Worm (Caenorhabditis elegans) whole organism, L3 larva: Measurements from ENCODE around the gene F07F6.7.

ENCODE experiments used
- ceh-82 ChIP-seq: fragments of 150-350 bp; optimal IDR thresholded peaks from 2 replicates; lab custom pipeline; 2014; ENCODE audit warnings: missing biosample characterization, missing genetic modification characterization
- egl-5 ChIP-seq: fragments of 150-350 bp; optimal IDR thresholded peaks from 2 replicates; lab custom pipeline; 2017; ENCODE audit warnings: missing biosample characterization, missing genetic modification reagents, missing genetic modification characterization, inconsistent platforms
- fos-1 ChIP-seq: fragments of 150-350 bp; optimal IDR thresholded peaks from 2 replicates; lab custom pipeline; 2014; ENCODE audit warnings: missing biosample characterization, missing genetic modification characterization
- hmg-11 ChIP-seq: sonication (generic microtip); optimal IDR thresholded peaks from 2 replicates; lab custom pipeline; 2016; ENCODE audit warnings: missing genetic modification characterization, missing compliant biosample characterization
- lsy-12 ChIP-seq: sonication (generic microtip); optimal IDR thresholded peaks from 2 replicates; lab custom pipeline; 2016; ENCODE audit warnings: mild to moderate bottlenecking, missing genetic modification characterization, missing compliant biosample characterization
- nhr-11 ChIP-seq: fragments of 150-350 bp; optimal IDR thresholded peaks from 2 replicates; lab custom pipeline; 2014; ENCODE audit warnings: missing biosample characterization, missing genetic modification characterization
- nhr-237 ChIP-seq: fragments of 150-350 bp; optimal IDR thresholded peaks from 2 replicates; lab custom pipeline; 2014; ENCODE audit warnings: missing biosample characterization, missing genetic modification characterization
- nhr-76 ChIP-seq: fragments of 150-350 bp; sonication (generic microtip); optimal IDR thresholded peaks from 5 replicates; lab custom pipeline; 2014; ENCODE audit warnings: missing biosample characterization, missing genetic modification characterization
- pha-4 ChIP-seq: fragments of 150-350 bp; optimal IDR thresholded peaks from 2 replicates; lab custom pipeline; 2014; ENCODE audit warnings: missing biosample characterization, missing genetic modification reagents, missing genetic modification characterization
- tbx-2 ChIP-seq: sonication (generic microtip); optimal IDR thresholded peaks from 2 replicates; lab custom pipeline; 2016; ENCODE audit warnings: mild to moderate bottlenecking, missing genetic modification characterization, missing compliant biosample characterization
- unc-39 ChIP-seq: sonication (generic microtip); optimal IDR thresholded peaks from 4 replicates; lab custom pipeline; 2017; ENCODE audit warnings: missing biosample characterization, missing genetic modification characterization
- unc-62 ChIP-seq: fragments of 150-350 bp; sonication (generic microtip); optimal IDR thresholded peaks from 4 replicates; lab custom pipeline; 2014; ENCODE audit warnings: missing biosample characterization, missing genetic modification reagents, missing genetic modification characterization
- zag-1 ChIP-seq: fragments of 150-350 bp; optimal IDR thresholded peaks from 2 replicates; lab custom pipeline; 2014; ENCODE audit warnings: missing biosample characterization, missing genetic modification characterization
- ztf-4 ChIP-seq: fragments of 150-350 bp; optimal IDR thresholded peaks from 2 replicates; lab custom pipeline; 2014; ENCODE audit warnings: missing biosample characterization, missing genetic modification characterization

DNA sequence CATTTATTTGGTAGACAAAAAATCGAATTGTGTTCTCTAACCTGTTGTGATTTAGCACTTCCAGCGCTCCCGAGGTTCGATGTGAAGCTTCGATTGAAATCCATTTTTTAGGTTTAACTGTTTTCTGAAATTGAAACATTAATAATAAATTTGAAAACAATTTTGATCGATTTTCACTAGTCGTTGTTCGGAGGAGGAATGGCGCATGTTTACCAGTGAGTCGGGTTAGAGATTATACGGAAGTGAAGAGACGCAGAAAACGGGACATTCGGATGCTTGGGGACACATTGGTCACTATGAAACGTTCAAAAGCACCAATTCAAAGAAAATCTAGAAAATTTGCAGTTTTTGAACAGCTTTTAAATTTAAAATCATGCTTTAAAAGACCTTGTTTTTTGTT is 24.9 kb downstream of the F07F6.7 start, which contains the start of gene fbxl-3:
- TF ChIP-seq pha-4 (tag; lab: Kevin White, UChicago) (no peak), nhr-11 (tag; lab: Kevin White, UChicago) (no peak), unc-39 (no peak), nhr-237 (tag; lab: Kevin White, UChicago) (no peak), fos-1 (tag; lab: Kevin White, UChicago) (no peak), ceh-82 (tag; lab: Kevin White, UChicago) (no peak), nhr-76 (tag; lab: Kevin White, UChicago) (no peak), lsy-12 (tag; lab: Kevin White, UChicago) (no peak), zag-1 (tag; lab: Kevin White, UChicago) (no peak), ztf-4 (no peak), tbx-2 (tag; lab: Kevin White, UChicago) (no peak), hmg-11 (tag; lab: Kevin White, UChicago) (peak; percentile 22), egl-5 (tag; lab: Kevin White, UChicago) (no peak), unc-62 (GFP tag; lab: Kevin White, UChicago) (no peak)
